Worm (Caenorhabditis elegans) whole organism, mixed stage, embryonic: ENCODE data around the gene srx-12.
"Not testable (repeated sequence)": the region's sequence is repeated elsewhere in the genome, so short reads cannot be mapped to it uniquely, and the experiment has no call there.

Experiments
- blmp-1 ChIP-seq: fragments of 150-350 bp; optimal IDR thresholded peaks from 2 replicates; lab custom pipeline; 2014; ENCODE audit warnings: missing biosample characterization, missing genetic modification characterization
- ceh-43 ChIP-seq: fragments of 200-800 bp; sonication (Bioruptor generic); optimal IDR thresholded peaks from 2 replicates; lab custom pipeline; 2018; ENCODE audit warnings: mild to moderate bottlenecking, missing genetic modification characterization, moderate library complexity, missing compliant biosample characterization
- elt-3 ChIP-seq: fragments of 150-350 bp; optimal IDR thresholded peaks from 2 replicates; lab custom pipeline; 2014; ENCODE audit warnings: missing biosample characterization, missing genetic modification characterization
- hlh-1 ChIP-seq: fragments of 150-350 bp; optimal IDR thresholded peaks from 2 replicates; lab custom pipeline; 2014; ENCODE audit warnings: missing biosample characterization, missing genetic modification reagents, missing genetic modification characterization
- mls-2 ChIP-seq: sonication (generic microtip); optimal IDR thresholded peaks from 2 replicates; lab custom pipeline; 2016; ENCODE audit warnings: mild to moderate bottlenecking, missing genetic modification characterization, moderate library complexity, missing compliant biosample characterization
- nhr-12 ChIP-seq: fragments of 150-350 bp; optimal IDR thresholded peaks from 2 replicates; lab custom pipeline; 2014; ENCODE audit warnings: missing biosample characterization, missing genetic modification characterization
- unc-62 ChIP-seq: fragments of 150-350 bp; optimal IDR thresholded peaks from 2 replicates; lab custom pipeline; 2014; ENCODE audit warnings: missing biosample characterization, missing genetic modification reagents, missing genetic modification characterization

- TF ChIP-seq hlh-1 (tag; lab: Kevin White, UChicago); mls-2 (tag; lab: Kevin White, UChicago); unc-62 (GFP tag; lab: Kevin White, UChicago); blmp-1 (tag; lab: Kevin White, UChicago); elt-3 (tag; lab: Kevin White, UChicago); nhr-12 (tag; lab: Kevin White, UChicago); ceh-43 (GFP tag; lab: Kevin White, UChicago): not testable (repeated sequence)
Observed at ce11 chrIV:1051636-1052133, 5.9 kb downstream of the srx-12 start, which contains the start of gene Y55F3AM.21.
